Worm (Caenorhabditis elegans): ENCODE results near the gene agr-1.

The agr-1 gene

ce11 chrII:6782738-6783163 is 7.8 kb upstream of the agr-1 start:
- no peak for TF ChIP-seq zag-1 (tag; optimal IDR thresholded peaks at IDR 0.05)
- no peak for TF ChIP-seq ceh-9 (tag; optimal IDR thresholded peaks at IDR 0.05)
- TF ChIP-seq nhr-77 (tag; optimal IDR thresholded peaks at IDR 0.05) = no peak
- TF ChIP-seq ama-1 (optimal IDR thresholded peaks at IDR 0.05) = no peak
- peak; percentile 0 for TF ChIP-seq fkh-10 (GFP tag; optimal IDR thresholded peaks at IDR 0.05)
- no peak for TF ChIP-seq pqm-1 (tag; optimal IDR thresholded peaks at IDR 0.05)
- no peak for TF ChIP-seq egl-27 (tag; optimal IDR thresholded peaks at IDR 0.05)
- TF ChIP-seq egl-5 (tag; optimal IDR thresholded peaks at IDR 0.05) = peak; percentile 26
- peak; percentile 57 for TF ChIP-seq lin-39 (tag; optimal IDR thresholded peaks at IDR 0.05)
- peak; percentile 77 for TF ChIP-seq lin-15B (tag; optimal IDR thresholded peaks at IDR 0.05)
- no peak for TF ChIP-seq R02D3.7 (tag; optimal IDR thresholded peaks at IDR 0.05)
- TF ChIP-seq mdl-1 (tag; optimal IDR thresholded peaks at IDR 0.05) = no peak
- peak; percentile 77 for TF ChIP-seq pha-4 (tag; optimal IDR thresholded peaks at IDR 0.05)
- TF ChIP-seq nfya-1 (tag; optimal IDR thresholded peaks at IDR 0.05; ENCODE audit: insufficient read depth) = peak; percentile 81
- TF ChIP-seq elt-2 (tag; optimal IDR thresholded peaks at IDR 0.05) = peak; percentile 27
- TF ChIP-seq nhr-25 (tag; optimal IDR thresholded peaks at IDR 0.05) = peak; percentile 62
- peak; percentile 48 for TF ChIP-seq snpc-4 (tag; optimal IDR thresholded peaks at IDR 0.05)
- peak; percentile 26 for TF ChIP-seq nhr-11 (tag; optimal IDR thresholded peaks at IDR 0.05)
- TF ChIP-seq nhr-23 (tag; optimal IDR thresholded peaks at IDR 0.05) = peak; percentile 19
- TF ChIP-seq nhr-237 (tag; optimal IDR thresholded peaks at IDR 0.05) = no peak
- peak; percentile 11 for TF ChIP-seq jun-1 (tag; optimal IDR thresholded peaks at IDR 0.05)
- TF ChIP-seq unc-62 (GFP tag; optimal IDR thresholded peaks at IDR 0.05) = no peak
- TF ChIP-seq hmg-11 (tag; optimal IDR thresholded peaks at IDR 0.05) = no peak
- TF ChIP-seq nhr-12 (tag; optimal IDR thresholded peaks at IDR 0.05) = no peak
- TF ChIP-seq ceh-28 (tag; optimal IDR thresholded peaks at IDR 0.05) = peak; percentile 83
- TF ChIP-seq nhr-43 (tag; optimal IDR thresholded peaks at IDR 0.05; ENCODE audit: poor library complexity, severe bottlenecking) = no peak

ce11 chrII:6781983-6782382 is 7.0 kb upstream of the agr-1 start:
- no peak for TF ChIP-seq zag-1 (tag; optimal IDR thresholded peaks at IDR 0.05)
- no peak for TF ChIP-seq ceh-28 (tag; optimal IDR thresholded peaks at IDR 0.05)
- TF ChIP-seq fos-1 (tag; optimal IDR thresholded peaks at IDR 0.05) = no peak
- TF ChIP-seq daf-12 (tag; optimal IDR thresholded peaks at IDR 0.05) = no peak
- no peak for TF ChIP-seq nhr-67 (tag; optimal IDR thresholded peaks at IDR 0.05)
- TF ChIP-seq unc-62 (GFP tag; optimal IDR thresholded peaks at IDR 0.05) = no peak
- no peak for TF ChIP-seq ztf-11 (tag; optimal IDR thresholded peaks at IDR 0.05)
- no peak for TF ChIP-seq ceh-82 (tag; optimal IDR thresholded peaks at IDR 0.05)
- TF ChIP-seq nhr-11 (tag; optimal IDR thresholded peaks at IDR 0.05) = no peak
- TF ChIP-seq nhr-28 (tag; optimal IDR thresholded peaks at IDR 0.05) = no peak
- no peak for TF ChIP-seq jun-1 (tag; optimal IDR thresholded peaks at IDR 0.05)
- TF ChIP-seq elt-2 (tag; optimal IDR thresholded peaks at IDR 0.05) = no peak
- no peak for TF ChIP-seq aly-2 (tag; optimal IDR thresholded peaks at IDR 0.05)

- peak; percentile 30 for TF ChIP-seq pqm-1 (tag; optimal IDR thresholded peaks at IDR 0.05)
- TF ChIP-seq elt-2 (tag; optimal IDR thresholded peaks at IDR 0.05) = peak; percentile 66
- no peak for TF ChIP-seq lin-15B (tag; optimal IDR thresholded peaks at IDR 0.05)
Measured at ce11 chrII:6781231-6781630, 6.3 kb upstream of the agr-1 start.

- TF ChIP-seq fkh-2 (tag; optimal IDR thresholded peaks at IDR 0.05) (no peak), nhr-11 (tag; optimal IDR thresholded peaks at IDR 0.05) (no peak), fkh-10 (GFP tag; optimal IDR thresholded peaks at IDR 0.05) (no peak), nhr-67 (tag; optimal IDR thresholded peaks at IDR 0.05) (no peak), nhr-23 (tag; optimal IDR thresholded peaks at IDR 0.05) (no peak), nhr-43 (tag; optimal IDR thresholded peaks at IDR 0.05; ENCODE audit: poor library complexity, severe bottlenecking) (no peak), aly-2 (tag; optimal IDR thresholded peaks at IDR 0.05) (no peak), ztf-11 (tag; optimal IDR thresholded peaks at IDR 0.05) (no peak), nhr-28 (tag; optimal IDR thresholded peaks at IDR 0.05) (no peak), hmg-11 (tag; optimal IDR thresholded peaks at IDR 0.05) (no peak)
Measured at ce11 chrII:6779104-6779503, 4.1 kb upstream of the agr-1 start, which contains the start of gene T13C2.7. Gene T13C2.7 (plus strand): TSS chrII:6779404.

- TF ChIP-seq tbx-2 (tag; optimal IDR thresholded peaks at IDR 0.05) = peak; percentile 23
- TF ChIP-seq eor-1 (tag; optimal IDR thresholded peaks at IDR 0.05) = no peak
- TF ChIP-seq ceh-16 (tag; optimal IDR thresholded peaks at IDR 0.05) = no peak
- TF ChIP-seq snpc-4 (tag; optimal IDR thresholded peaks at IDR 0.05) = peak; percentile 63
- TF ChIP-seq unc-62 (GFP tag; optimal IDR thresholded peaks at IDR 0.05) = no peak
- peak; percentile 68 for TF ChIP-seq nfya-1 (tag; optimal IDR thresholded peaks at IDR 0.05; ENCODE audit: insufficient read depth)
- TF ChIP-seq fos-1 (tag; optimal IDR thresholded peaks at IDR 0.05) = no peak
- TF ChIP-seq ama-1 (optimal IDR thresholded peaks at IDR 0.05) = no peak
- no peak for TF ChIP-seq lin-39 (tag; optimal IDR thresholded peaks at IDR 0.05)
- no peak for TF ChIP-seq nhr-12 (tag; optimal IDR thresholded peaks at IDR 0.05)
- no peak for TF ChIP-seq jun-1 (tag; optimal IDR thresholded peaks at IDR 0.05)
- no peak for TF ChIP-seq nhr-237 (tag; optimal IDR thresholded peaks at IDR 0.05)
- no peak for TF ChIP-seq ceh-9 (tag; optimal IDR thresholded peaks at IDR 0.05)
- no peak for TF ChIP-seq elt-1 (tag; optimal IDR thresholded peaks at IDR 0.05)
- no peak for TF ChIP-seq sea-2 (GFP tag; optimal IDR thresholded peaks at IDR 0.05)
- no peak for TF ChIP-seq unc-39 (tag; optimal IDR thresholded peaks at IDR 0.05)
- TF ChIP-seq nhr-11 (tag; optimal IDR thresholded peaks at IDR 0.05) = no peak
- TF ChIP-seq daf-12 (tag; optimal IDR thresholded peaks at IDR 0.05) = no peak
- TF ChIP-seq lin-15B (tag; optimal IDR thresholded peaks at IDR 0.05) = peak; percentile 71
- TF ChIP-seq nhr-77 (tag; optimal IDR thresholded peaks at IDR 0.05) = no peak
- peak; percentile 7 for TF ChIP-seq nhr-25 (tag; optimal IDR thresholded peaks at IDR 0.05)
- TF ChIP-seq elt-3 (tag; optimal IDR thresholded peaks at IDR 0.05) = no peak
- peak; percentile 65 for TF ChIP-seq nhr-23 (tag; optimal IDR thresholded peaks at IDR 0.05)
- no peak for TF ChIP-seq mdl-1 (tag; optimal IDR thresholded peaks at IDR 0.05)
Measured at ce11 chrII:6776418-6777034, 1.6 kb upstream of the agr-1 start, which contains the start of gene ssup-72. Gene ssup-72 (plus strand): TSS chrII:6776598.

Measured in whole organism, L3 larva.